Worm (Caenorhabditis elegans): ENCODE measurements around the gene acr-7.
A peak's percentile ranks its signal among the peaks of the same experiment; 100 is the strongest.

Gene acr-7

DNA sequence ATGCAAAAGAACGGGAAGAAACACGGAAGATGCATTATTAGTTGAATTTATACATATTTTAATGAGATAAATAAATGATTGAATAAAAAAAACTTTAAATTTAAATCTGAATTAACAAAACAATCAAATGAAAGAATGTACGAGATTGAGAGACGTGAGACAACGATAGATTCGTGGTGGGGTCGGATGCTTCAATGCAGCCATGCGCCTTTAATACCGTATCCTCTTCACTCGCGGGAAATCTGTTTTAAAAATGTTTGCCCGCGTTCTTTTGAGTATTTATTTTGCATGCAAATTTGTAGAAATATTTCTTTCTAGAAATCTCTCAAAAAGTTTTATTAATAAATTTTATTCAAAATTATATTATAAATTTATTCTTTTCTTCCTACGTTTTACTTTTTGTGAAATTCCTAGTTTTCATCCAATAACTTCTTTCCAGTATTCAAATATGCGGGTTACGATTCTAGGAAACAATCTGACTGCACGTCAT is 30.8 kb upstream of the acr-7 start, which contains the start of gene perm-1:
Gene perm-1, plus strand, starts transcription at position 440 of the 490 bp plus-strand sequence.
- TF ChIP-seq cog-1 (tag; optimal IDR thresholded peaks at IDR 0.05) (no peak), med-1 (GFP tag; optimal IDR thresholded peaks at IDR 0.05; ENCODE audit: insufficient read depth) (no peak), klf-2 (GFP tag; conservative IDR thresholded peaks at IDR 0.05) (no peak), ztf-23 (GFP tag; IDR thresholded peaks at IDR 0.05) (no peak), tab-1 (GFP tag; IDR thresholded peaks at IDR 0.05) (no peak), T22C8.4 (GFP tag; IDR thresholded peaks at IDR 0.05) (no peak), flt-1 (GFP tag; IDR thresholded peaks at IDR 0.05) (no peak), ref-1 (GFP tag; conservative IDR thresholded peaks at IDR 0.05) (no peak), ztf-29 (GFP tag; IDR thresholded peaks at IDR 0.05) (no peak)

DNA sequence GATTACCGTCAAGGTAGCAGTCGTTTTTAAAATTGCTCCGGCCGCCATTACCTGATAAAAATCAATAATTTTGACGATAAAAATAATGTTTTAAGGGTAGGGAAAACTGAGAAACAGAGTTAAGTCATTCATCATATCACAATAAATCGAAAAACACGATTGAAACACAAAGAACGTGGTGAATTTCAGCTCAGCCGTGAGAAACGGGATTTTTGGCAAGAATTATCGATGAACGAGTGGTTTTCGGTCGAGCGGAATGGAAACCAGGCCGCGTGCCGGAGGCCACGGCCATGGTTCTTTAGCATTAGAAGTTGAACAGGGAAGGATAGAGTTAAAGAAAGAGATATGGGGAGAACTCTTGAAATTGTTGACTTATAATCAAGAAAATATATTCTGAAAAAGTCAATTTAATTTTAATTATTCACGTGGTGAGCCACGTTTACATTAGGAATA is 29.7 kb upstream of the acr-7 start, which contains the start of the genes vha-4 and T01H3.5:
Gene vha-4, minus strand, starts transcription at position 51 of the 453 bp plus-strand sequence.
Gene T01H3.5, plus strand, starts transcription at position 351 of the 453 bp plus-strand sequence.
- no peak for TF ChIP-seq ztf-29 (GFP tag; IDR thresholded peaks at IDR 0.05)
- TF ChIP-seq ztf-23 (GFP tag; IDR thresholded peaks at IDR 0.05), result no peak
- TF ChIP-seq med-1 (GFP tag; optimal IDR thresholded peaks at IDR 0.05; ENCODE audit: insufficient read depth), result no peak
- TF ChIP-seq T22C8.4 (GFP tag; IDR thresholded peaks at IDR 0.05), result no peak
- no peak for TF ChIP-seq cog-1 (tag; optimal IDR thresholded peaks at IDR 0.05)
- TF ChIP-seq ref-1 (GFP tag; conservative IDR thresholded peaks at IDR 0.05), result no peak
- TF ChIP-seq klf-2 (GFP tag; conservative IDR thresholded peaks at IDR 0.05), result no peak

- TF ChIP-seq med-1 (GFP tag; optimal IDR thresholded peaks at IDR 0.05; ENCODE audit: insufficient read depth) (no peak), ref-1 (GFP tag; conservative IDR thresholded peaks at IDR 0.05) (no peak)
Measured at ce11 chrII:7877744-7878468, 28.3 kb upstream of the acr-7 start, which contains the start of gene T01H3.2. Gene T01H3.2 (minus strand): TSS chrII:7877994.

ce11 chrII:7873843-7874372 is 24.3 kb upstream of the acr-7 start, which contains the start of gene T01H3.3:
Gene T01H3.3 (minus strand): TSS chrII:7873893.
- TF ChIP-seq tab-1 (GFP tag; IDR thresholded peaks at IDR 0.05), result no peak
- no peak for TF ChIP-seq cog-1 (tag; optimal IDR thresholded peaks at IDR 0.05)
- TF ChIP-seq T22C8.4 (GFP tag; IDR thresholded peaks at IDR 0.05), result no peak
- TF ChIP-seq flt-1 (GFP tag; IDR thresholded peaks at IDR 0.05), result no peak
- no peak for TF ChIP-seq ztf-23 (GFP tag; IDR thresholded peaks at IDR 0.05)
- no peak for TF ChIP-seq ztf-29 (GFP tag; IDR thresholded peaks at IDR 0.05)
- TF ChIP-seq klf-2 (GFP tag; conservative IDR thresholded peaks at IDR 0.05), result no peak
- TF ChIP-seq ref-1 (GFP tag; conservative IDR thresholded peaks at IDR 0.05), result no peak
- no peak for TF ChIP-seq med-1 (GFP tag; optimal IDR thresholded peaks at IDR 0.05; ENCODE audit: insufficient read depth)

DNA sequence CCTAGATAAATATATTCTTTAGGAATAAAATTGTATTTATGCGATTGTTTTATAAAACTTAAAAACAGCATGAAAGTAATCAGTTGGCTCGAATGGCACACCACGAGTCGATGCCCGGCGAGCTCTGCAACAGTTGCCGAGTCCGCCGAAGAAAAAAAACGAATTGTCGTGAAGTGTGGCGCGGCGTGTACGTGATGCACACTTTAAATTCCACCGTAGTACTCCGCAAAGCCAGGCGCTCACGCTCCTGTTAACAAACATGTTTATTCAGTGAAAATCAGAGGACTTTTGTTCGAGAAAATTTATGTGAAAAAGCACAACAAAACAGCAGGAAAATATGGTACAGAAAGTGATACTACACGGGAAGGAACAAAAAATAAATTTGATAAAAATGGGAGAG is 21.0 kb upstream of the acr-7 start:
- TF ChIP-seq cog-1 (tag; optimal IDR thresholded peaks at IDR 0.05) (no peak), flt-1 (GFP tag; IDR thresholded peaks at IDR 0.05) (0 out of 2 replicates have a peak, but pooled peaks have one; percentile 20), ztf-23 (GFP tag; IDR thresholded peaks at IDR 0.05) (no peak), klf-2 (GFP tag; conservative IDR thresholded peaks at IDR 0.05) (no peak)

DNA sequence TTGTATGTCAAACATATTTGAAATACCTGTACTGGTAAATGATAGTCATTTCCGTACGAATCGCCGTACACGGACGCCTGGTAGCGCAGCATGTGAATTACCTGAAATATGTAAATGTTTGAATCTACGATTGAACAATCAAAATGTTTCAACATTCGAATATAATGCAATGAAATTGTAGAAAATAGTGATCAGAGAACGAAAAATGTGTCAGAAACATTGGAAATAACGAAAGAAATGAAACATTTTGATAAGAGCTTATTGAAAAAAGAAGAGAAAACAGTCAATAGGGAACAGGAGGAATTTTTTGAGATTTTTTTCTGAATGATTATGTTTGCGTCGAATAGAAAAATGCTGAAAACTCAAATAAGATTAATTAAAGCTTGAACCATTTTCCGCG is 20.5 kb upstream of the acr-7 start, which contains the start of gene ztf-17:
Gene ztf-17, minus strand, starts transcription at position 101 of the 400 bp plus-strand sequence.
- TF ChIP-seq T22C8.4 (GFP tag; IDR thresholded peaks at IDR 0.05) (no peak), ref-1 (GFP tag; conservative IDR thresholded peaks at IDR 0.05) (no peak)

ce11 chrII:7866081-7866480 is 16.5 kb upstream of the acr-7 start:
- TF ChIP-seq tab-1 (GFP tag; IDR thresholded peaks at IDR 0.05), result no peak
- no peak for TF ChIP-seq ref-1 (GFP tag; conservative IDR thresholded peaks at IDR 0.05)
- TF ChIP-seq ztf-29 (GFP tag; IDR thresholded peaks at IDR 0.05), result no peak
- no peak for TF ChIP-seq ztf-23 (GFP tag; IDR thresholded peaks at IDR 0.05)
- no peak for TF ChIP-seq med-1 (GFP tag; optimal IDR thresholded peaks at IDR 0.05; ENCODE audit: insufficient read depth)
- no peak for TF ChIP-seq klf-2 (GFP tag; conservative IDR thresholded peaks at IDR 0.05)
- TF ChIP-seq T22C8.4 (GFP tag; IDR thresholded peaks at IDR 0.05), result no peak
- no peak for TF ChIP-seq flt-1 (GFP tag; IDR thresholded peaks at IDR 0.05)
- TF ChIP-seq cog-1 (tag; optimal IDR thresholded peaks at IDR 0.05), result no peak

- TF ChIP-seq flt-1 (GFP tag; IDR thresholded peaks at IDR 0.05) (no peak), klf-2 (GFP tag; conservative IDR thresholded peaks at IDR 0.05) (no peak), T22C8.4 (GFP tag; IDR thresholded peaks at IDR 0.05) (no peak), ztf-29 (GFP tag; IDR thresholded peaks at IDR 0.05) (no peak), ref-1 (GFP tag; conservative IDR thresholded peaks at IDR 0.05) (no peak), cog-1 (tag; optimal IDR thresholded peaks at IDR 0.05) (no peak), ztf-23 (GFP tag; IDR thresholded peaks at IDR 0.05) (no peak), med-1 (GFP tag; optimal IDR thresholded peaks at IDR 0.05; ENCODE audit: insufficient read depth) (no peak), tab-1 (GFP tag; IDR thresholded peaks at IDR 0.05) (no peak)
Measured at ce11 chrII:7864892-7865291, 15.3 kb upstream of the acr-7 start.

DNA sequence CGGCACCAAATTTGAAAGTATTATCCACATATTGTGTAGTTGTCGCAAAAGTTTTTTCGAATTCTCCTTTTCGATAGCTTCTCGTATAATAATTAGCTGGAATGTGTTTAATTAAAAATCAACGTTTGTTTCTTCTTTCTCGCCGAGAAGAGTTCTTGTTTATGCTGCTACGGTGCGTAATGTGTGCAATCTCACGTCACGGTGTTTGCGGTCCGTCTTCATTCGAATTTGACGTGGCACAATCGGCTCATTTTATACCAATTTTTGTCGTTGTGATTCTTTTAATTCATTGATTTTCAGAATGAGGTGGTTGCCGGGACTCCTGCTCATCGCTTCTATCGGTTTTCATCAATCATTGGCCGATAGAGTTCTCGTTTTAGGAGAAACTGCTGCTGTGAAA is 14.6 kb upstream of the acr-7 start, which contains the start of gene ostb-1:
Gene ostb-1, plus strand, starts transcription at position 301 of the 400 bp plus-strand sequence.
- TF ChIP-seq ztf-29 (GFP tag; IDR thresholded peaks at IDR 0.05) (no peak), T22C8.4 (GFP tag; IDR thresholded peaks at IDR 0.05) (no peak), cog-1 (tag; optimal IDR thresholded peaks at IDR 0.05) (no peak), ztf-23 (GFP tag; IDR thresholded peaks at IDR 0.05) (no peak), flt-1 (GFP tag; IDR thresholded peaks at IDR 0.05) (no peak), klf-2 (GFP tag; conservative IDR thresholded peaks at IDR 0.05) (no peak), ref-1 (GFP tag; conservative IDR thresholded peaks at IDR 0.05) (no peak), med-1 (GFP tag; optimal IDR thresholded peaks at IDR 0.05; ENCODE audit: insufficient read depth) (no peak), tab-1 (GFP tag; IDR thresholded peaks at IDR 0.05) (no peak)
